Fruit fly (Drosophila melanogaster): Measurements from ENCODE around the gene Cpr78Cc.

DNA sequence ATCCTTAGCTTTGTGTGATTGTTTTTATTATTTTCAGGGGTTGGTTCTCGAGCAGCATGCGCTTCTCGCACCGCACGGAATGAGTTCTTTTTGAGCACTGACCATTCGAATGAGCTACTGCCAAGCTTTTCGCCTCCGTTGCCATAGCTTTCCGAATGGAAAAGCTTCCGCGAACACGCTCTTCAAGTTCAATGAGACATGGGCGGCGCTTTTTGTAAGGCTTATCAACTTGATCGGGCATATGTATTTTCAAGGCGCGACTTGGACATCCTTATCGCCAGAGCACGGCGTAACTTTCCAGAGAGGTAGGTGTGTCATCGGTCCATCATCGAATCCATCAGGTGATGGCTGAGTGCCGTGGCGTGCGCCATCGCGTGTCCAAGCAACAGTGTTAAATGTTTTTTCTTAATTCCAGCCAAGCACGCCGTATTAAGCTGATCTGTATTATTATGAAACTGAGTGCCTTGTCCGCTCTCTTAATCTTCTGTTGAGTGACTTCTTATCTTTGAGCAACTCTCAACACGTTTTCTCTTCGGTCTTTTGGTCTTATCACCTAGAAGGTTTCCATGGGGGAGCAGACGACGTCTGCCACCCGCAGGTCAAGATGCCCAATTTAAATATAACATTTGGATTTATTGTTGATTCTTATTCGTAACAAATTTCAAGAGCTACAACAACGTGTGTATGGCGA lies 20.4 kb upstream of the Cpr78Cc start, which contains the start of gene AcCoAS:
- TF ChIP-seq CG8478 (optimal IDR thresholded peaks at IDR 0.05) (no peak), CTCF (optimal IDR thresholded peaks at IDR 0.05) (no peak)
